Worm (Caenorhabditis elegans): ENCODE results near the gene ctns-1.

- no peak for TF ChIP-seq unc-30 (tag; optimal IDR thresholded peaks at IDR 0.05)
- no peak for TF ChIP-seq fkh-4 (tag; optimal IDR thresholded peaks at IDR 0.05; ENCODE audit: borderline replicate concordance)
- no peak for TF ChIP-seq unc-98 (GFP tag; IDR thresholded peaks at IDR 0.05)
- no peak for TF ChIP-seq nhr-47 (tag; optimal IDR thresholded peaks at IDR 0.05)
- TF ChIP-seq elt-3 (tag; optimal IDR thresholded peaks at IDR 0.05): no peak
- no peak for TF ChIP-seq nhr-12 (tag; optimal IDR thresholded peaks at IDR 0.05)
- TF ChIP-seq lin-14 (GFP tag; optimal IDR thresholded peaks at IDR 0.05): peak; percentile 8
- no peak for TF ChIP-seq nhr-77 (tag; optimal IDR thresholded peaks at IDR 0.05)
Measured at ce11 chrII:8125439-8125838, 11.3 kb downstream of the ctns-1 start.
